Fruit fly (Drosophila melanogaster) Kc167 (cell line): Measurements from ENCODE around the gene Cds.

ENCODE experiments used
- Sin3A ChIP-seq: fragments of >200 bp; optimal IDR thresholded peaks from 2 replicates; lab custom pipeline; 2018; ENCODE audit warnings: missing external identifiers
- h ChIP-seq: fragments of >200 bp; optimal IDR thresholded peaks from 3 replicates; lab custom pipeline; 2018; ENCODE audit warnings: missing external identifiers
- insv ChIP-seq: fragments of >200 bp; optimal IDR thresholded peaks from 3 replicates; lab custom pipeline; 2018; ENCODE audit warnings: missing external identifiers
- psq ChIP-seq: fragments of >200 bp; optimal IDR thresholded peaks from 2 replicates; lab custom pipeline; 2017; ENCODE audit warnings: missing external identifiers

dm6 chr3L:8150284-8150683 lies 22.7 kb downstream of the Cds start:
- no peak for TF ChIP-seq h (lab: Kevin White, UChicago)
- no peak for TF ChIP-seq psq (lab: Kevin White, UChicago)
- no peak for TF ChIP-seq Sin3A (lab: Kevin White, UChicago)
- no peak for TF ChIP-seq insv
